Fruit fly (Drosophila melanogaster): Measurements from ENCODE around the gene CG32277.

The CG32277 gene

dm6 chr3L:3225769-3226457 lies 20.7 kb upstream of the CG32277 start (continued):
- TF ChIP-seq Bgb (GFP tag; IDR thresholded peaks at IDR 0.05; ENCODE audit: partially characterized antibody) (no peak), CG12071 (GFP tag; optimal IDR thresholded peaks at IDR 0.05) (no peak), chinmo (GFP tag; IDR thresholded peaks at IDR 0.05; ENCODE audit: partially characterized antibody) (no peak; the same call in 2 of the 4 replicates), zfh1 (GFP tag; IDR thresholded peaks at IDR 0.05) (no peak), vnd (GFP tag; IDR thresholded peaks at IDR 0.05; ENCODE audit: partially characterized antibody) (no peak), row (GFP tag; IDR thresholded peaks at IDR 0.05) (no peak), CG10543 (GFP tag; optimal IDR thresholded peaks at IDR 0.05) (peak; percentile 23), zen2 (GFP tag; IDR thresholded peaks at IDR 0.05; ENCODE audit: partially characterized antibody) (0 out of 3 replicates have a peak, but pooled peaks have one; percentile 15), Atf-2 (GFP tag; optimal IDR thresholded peaks at IDR 0.05) (no peak), disco-r (GFP tag; optimal IDR thresholded peaks at IDR 0.05) (peak; percentile 17), ewg (GFP tag; optimal IDR thresholded peaks at IDR 0.05) (no peak), CG33213 (GFP tag; optimal IDR thresholded peaks at IDR 0.05) (no peak), nerfin-1 (tag; optimal IDR thresholded peaks at IDR 0.05) (peak; percentile 41), CG15601 (tag; optimal IDR thresholded peaks at IDR 0.05) (no peak), CG15514 (GFP tag; optimal IDR thresholded peaks at IDR 0.05) (no peak), nerfin-2 (GFP tag; IDR thresholded peaks at IDR 0.05; ENCODE audit: partially characterized antibody) (no peak), pho (GFP tag; optimal IDR thresholded peaks at IDR 0.05) (no peak), Optix (GFP tag; IDR thresholded peaks at IDR 0.05) (no peak), CG8290 (GFP tag; optimal IDR thresholded peaks at IDR 0.05) (no peak), CG8290 (tag; optimal IDR thresholded peaks at IDR 0.05) (no peak), CG34376 (GFP tag; optimal IDR thresholded peaks at IDR 0.05) (peak; percentile 60), Six4 (GFP tag; optimal IDR thresholded peaks at IDR 0.05) (no peak), CG7357 (GFP tag; IDR thresholded peaks at IDR 0.05) (no peak), CG7987 (GFP tag; optimal IDR thresholded peaks at IDR 0.05) (peak; percentile 54), CG18599 (GFP tag; optimal IDR thresholded peaks at IDR 0.05) (no peak), org-1 (GFP tag; optimal IDR thresholded peaks at IDR 0.05) (no peak), Ada2b (GFP tag; IDR thresholded peaks at IDR 0.05) (no peak), schlank (tag; optimal IDR thresholded peaks at IDR 0.05) (no peak), tll (GFP tag; optimal IDR thresholded peaks at IDR 0.05) (no peak), dati (GFP tag; IDR thresholded peaks at IDR 0.05) (no peak), H2.0 (GFP tag; IDR thresholded peaks at IDR 0.05) (no peak), da (GFP tag; optimal IDR thresholded peaks at IDR 0.05) (no peak), Antp (GFP tag; optimal IDR thresholded peaks at IDR 0.05) (no peak), CG2120 (GFP tag; optimal IDR thresholded peaks at IDR 0.05) (no peak), dm (GFP tag; optimal IDR thresholded peaks at IDR 0.05) (peak; percentile 3), CG2116 (GFP tag; optimal IDR thresholded peaks at IDR 0.05) (no peak), ash1 (GFP tag; optimal IDR thresholded peaks at IDR 0.05) (no peak), twi (tag; optimal IDR thresholded peaks at IDR 0.05) (no peak), YL-1 (GFP tag; optimal IDR thresholded peaks at IDR 0.05) (peak; percentile 8), HLH54F (GFP tag; optimal IDR thresholded peaks at IDR 0.05) (no peak), MESR4 (GFP tag; optimal IDR thresholded peaks at IDR 0.05) (peak; percentile 23), crc (GFP tag; optimal IDR thresholded peaks at IDR 0.05) (no peak), wdn (GFP tag; IDR thresholded peaks at IDR 0.05) (no peak), Dip2 (GFP tag; IDR thresholded peaks at IDR 0.05) (no peak), sob (GFP tag; IDR thresholded peaks at IDR 0.05) (peak; percentile 20; the same call in 1 of the 2 replicates), CG8478 (optimal IDR thresholded peaks at IDR 0.05) (peak; percentile 90), CG4820 (GFP tag; optimal IDR thresholded peaks at IDR 0.05) (no peak), Oli (tag; optimal IDR thresholded peaks at IDR 0.05) (no peak), gsb (GFP tag; IDR thresholded peaks at IDR 0.05) (no peak), CG31365 (tag; optimal IDR thresholded peaks at IDR 0.05) (no peak), CG11398 (GFP tag; optimal IDR thresholded peaks at IDR 0.05) (no peak)

Measured in whole organism, embryonic.